Fruit fly (Drosophila melanogaster) whole organism, embryonic: Measurements from ENCODE around the gene Gdi.

Source experiments
- Atf-2 ChIP-seq: fragments of 200-800 bp; sonication (Bioruptor generic); optimal IDR thresholded peaks from 2 replicates; lab custom pipeline; 2016; ENCODE audit warnings: missing biosample characterization, missing genetic modification characterization
- B-H1 ChIP-seq: fragments of 200-800 bp; sonication (Bioruptor generic); IDR thresholded peaks from 3 replicates; pipeline ENCODE4 v1.3.6; 2022; ENCODE audit warnings: missing biosample characterization, missing genetic modification characterization
- Bgb ChIP-seq: fragments of 200-800 bp; sonication (Bioruptor generic); IDR thresholded peaks from 2 replicates; pipeline ENCODE4 v1.3.6; 2022; ENCODE audit warnings: missing biosample characterization, missing genetic modification characterization; ENCODE audit not compliant: partially characterized antibody
- CG10274 ChIP-seq: fragments of 200-800 bp; sonication (Bioruptor generic); optimal IDR thresholded peaks from 3 replicates; lab custom pipeline; 2017; ENCODE audit warnings: missing biosample characterization, mild to moderate bottlenecking, missing genetic modification characterization
- CG10979 ChIP-seq: fragments of 200-800 bp; sonication (Bioruptor generic); optimal IDR thresholded peaks from 2 replicates; lab custom pipeline; 2018; ENCODE audit warnings: missing biosample characterization, mild to moderate bottlenecking, missing genetic modification characterization, moderate library complexity
- CG11093 ChIP-seq: fragments of 200-800 bp; sonication (Bioruptor generic); IDR thresholded peaks from 3 replicates; pipeline ENCODE4 v1.3.6; 2022; ENCODE audit warnings: missing biosample characterization, missing genetic modification characterization
- CG11504 ChIP-seq: fragments of 200-800 bp; sonication (Bioruptor generic); optimal IDR thresholded peaks from 3 replicates; lab custom pipeline; 2019; ENCODE audit warnings: missing biosample characterization, mild to moderate bottlenecking, missing genetic modification characterization, moderate library complexity
- CG12071 ChIP-seq: fragments of 200-800 bp; sonication (Bioruptor generic); optimal IDR thresholded peaks from 3 replicates; lab custom pipeline; 2018; ENCODE audit warnings: missing biosample characterization, mild to moderate bottlenecking, missing genetic modification characterization
- CG1233 ChIP-seq: fragments of 200-800 bp; sonication (Bioruptor generic); optimal IDR thresholded peaks from 4 replicates; lab custom pipeline; 2018; ENCODE audit warnings: missing biosample characterization, mild to moderate bottlenecking, missing genetic modification characterization
- CG12769 ChIP-seq: fragments of 200-800 bp; sonication (Bioruptor generic); optimal IDR thresholded peaks from 2 replicates; lab custom pipeline; 2019; ENCODE audit warnings: missing biosample characterization, mild to moderate bottlenecking, missing genetic modification characterization, moderate library complexity
- CG13287 ChIP-seq: fragments of 200-800 bp; sonication (Bioruptor generic); IDR thresholded peaks from 2 replicates; pipeline ENCODE4 v1.3.6; 2022; ENCODE audit warnings: missing biosample characterization, missing genetic modification characterization; ENCODE audit not compliant: partially characterized antibody
- CG14965 ChIP-seq: fragments of 200-800 bp; sonication (Bioruptor generic); optimal IDR thresholded peaks from 2 replicates; lab custom pipeline; 2016; ENCODE audit warnings: missing biosample characterization, missing genetic modification characterization, borderline replicate concordance
- CG15514 ChIP-seq: fragments of 200-800 bp; sonication (Bioruptor generic); optimal IDR thresholded peaks from 3 replicates; lab custom pipeline; 2017; ENCODE audit warnings: missing biosample characterization, missing genetic modification characterization, mild to moderate bottlenecking, moderate library complexity, missing genetic modification reagents
- CG16863 ChIP-seq: fragments of 200-800 bp; sonication (Bioruptor generic); optimal IDR thresholded peaks from 3 replicates; lab custom pipeline; 2016; ENCODE audit warnings: missing biosample characterization, missing genetic modification characterization
- CG17829 ChIP-seq: fragments of 200-800 bp; optimal IDR thresholded peaks from 2 replicates; lab custom pipeline; 2019; ENCODE audit warnings: missing biosample characterization, mild to moderate bottlenecking, missing genetic modification characterization, moderate library complexity
- CG18599 ChIP-seq: fragments of 200-800 bp; sonication (Bioruptor generic); optimal IDR thresholded peaks from 3 replicates; lab custom pipeline; 2017; ENCODE audit warnings: missing biosample characterization, missing genetic modification characterization, mild to moderate bottlenecking, moderate library complexity, missing genetic modification reagents
- CG2875 ChIP-seq: fragments of 200-800 bp; sonication (Bioruptor generic); optimal IDR thresholded peaks from 2 replicates; lab custom pipeline; 2017; ENCODE audit warnings: missing biosample characterization, mild to moderate bottlenecking, missing genetic modification characterization, missing genetic modification reagents
- CG34422 ChIP-seq: fragments of 200-800 bp; sonication (Bioruptor generic); IDR thresholded peaks from 3 replicates; pipeline ENCODE4 v1.3.6; 2022; ENCODE audit warnings: missing biosample characterization, missing genetic modification characterization
- CG3847 ChIP-seq: fragments of 200-800 bp; sonication (Bioruptor generic); IDR thresholded peaks from 2 replicates; pipeline ENCODE4 v1.3.6; 2022; ENCODE audit warnings: missing biosample characterization, missing genetic modification characterization
- CG42726 ChIP-seq: fragments of 200-800 bp; sonication (Bioruptor generic); IDR thresholded peaks from 2 replicates; pipeline ENCODE4 v1.3.6; 2022; ENCODE audit warnings: missing biosample characterization, missing genetic modification characterization; ENCODE audit not compliant: partially characterized antibody
- CG4617 ChIP-seq: fragments of 200-800 bp; sonication (Bioruptor generic); optimal IDR thresholded peaks from 3 replicates; lab custom pipeline; 2016; ENCODE audit warnings: missing biosample characterization, missing genetic modification characterization, borderline replicate concordance
- CG6765 ChIP-seq: fragments of 200-800 bp; sonication (Bioruptor generic); optimal IDR thresholded peaks from 3 replicates; lab custom pipeline; 2017; ENCODE audit warnings: missing biosample characterization, mild to moderate bottlenecking, missing genetic modification characterization
- CG7987 ChIP-seq: fragments of 200-800 bp; sonication (Bioruptor generic); optimal IDR thresholded peaks from 2 replicates; lab custom pipeline; 2018; ENCODE audit warnings: missing biosample characterization, mild to moderate bottlenecking, missing genetic modification characterization, moderate library complexity
- Hmr ChIP-seq: fragments of 200-800 bp; sonication (Bioruptor generic); optimal IDR thresholded peaks from 3 replicates; lab custom pipeline; 2017; ENCODE audit warnings: mild to moderate bottlenecking, missing biosample characterization, missing genetic modification reagents, missing genetic modification characterization
- Kr ChIP-seq: fragments of 200-800 bp; sonication (Bioruptor generic); optimal IDR thresholded peaks from 2 replicates; lab custom pipeline; 2017; ENCODE audit warnings: missing biosample characterization, mild to moderate bottlenecking, missing genetic modification characterization
- MTF-1 ChIP-seq: fragments of 200-800 bp; sonication (Bioruptor generic); optimal IDR thresholded peaks from 2 replicates; lab custom pipeline; 2018; ENCODE audit warnings: missing biosample characterization, mild to moderate bottlenecking, missing genetic modification characterization, borderline replicate concordance
- NC2α ChIP-seq: fragments of 200-800 bp; sonication (Bioruptor generic); optimal IDR thresholded peaks from 2 replicates; lab custom pipeline; 2016; ENCODE audit warnings: missing biosample characterization, missing genetic modification characterization
- Nf-YC ChIP-seq: fragments of 200-800 bp; optimal IDR thresholded peaks from 3 replicates; lab custom pipeline; 2019; ENCODE audit warnings: missing biosample characterization, mild to moderate bottlenecking, missing genetic modification characterization, moderate library complexity
- Oaz ChIP-seq: fragments of 200-800 bp; sonication (Bioruptor generic); IDR thresholded peaks from 2 replicates; pipeline ENCODE4 v1.3.6; 2022; ENCODE audit warnings: missing biosample characterization, missing genetic modification characterization
- Oli ChIP-seq: fragments of 200-800 bp; sonication (Bioruptor generic); optimal IDR thresholded peaks from 2 replicates; lab custom pipeline; 2018; ENCODE audit warnings: missing biosample characterization, mild to moderate bottlenecking, missing genetic modification characterization, moderate library complexity
- Six4 ChIP-seq: fragments of 200-800 bp; sonication (Bioruptor generic); optimal IDR thresholded peaks from 2 replicates; lab custom pipeline; 2016; ENCODE audit warnings: missing biosample characterization, missing genetic modification characterization
- amos ChIP-seq: fragments of 200-800 bp; sonication (Bioruptor generic); IDR thresholded peaks from 2 replicates; pipeline ENCODE4 v1.3.6; 2022; ENCODE audit warnings: missing biosample characterization, missing genetic modification characterization; ENCODE audit not compliant: partially characterized antibody
- bab2 ChIP-seq: fragments of 200-800 bp; sonication (Bioruptor generic); optimal IDR thresholded peaks from 2 replicates; lab custom pipeline; 2016; ENCODE audit warnings: missing biosample characterization, missing genetic modification characterization
- croc ChIP-seq: fragments of 200-800 bp; sonication (Bioruptor generic); conservative IDR thresholded peaks from 3 replicates; pipeline ENCODE4 v1.3.6; 2022; ENCODE audit warnings: missing biosample characterization, missing genetic modification characterization
- grn ChIP-seq: fragments of 200-800 bp; sonication (Bioruptor generic); optimal IDR thresholded peaks from 3 replicates; lab custom pipeline; 2017; ENCODE audit warnings: missing biosample characterization, missing genetic modification characterization
- kni ChIP-seq: fragments of 200-800 bp; sonication (Bioruptor generic); optimal IDR thresholded peaks from 3 replicates; lab custom pipeline; 2017; ENCODE audit warnings: mild to moderate bottlenecking, missing biosample characterization, missing genetic modification reagents, missing genetic modification characterization
- maf-S ChIP-seq: fragments of 200-800 bp; sonication (Bioruptor generic); optimal IDR thresholded peaks from 2 replicates; lab custom pipeline; 2016; ENCODE audit warnings: missing biosample characterization, missing genetic modification characterization
- otp ChIP-seq: fragments of 200-800 bp; sonication (Bioruptor generic); IDR thresholded peaks from 3 replicates; pipeline ENCODE4, ENCODE4 v1.3.6; 2022; ENCODE audit warnings: missing biosample characterization, missing genetic modification characterization
- pfk ChIP-seq: fragments of 200-800 bp; sonication (Bioruptor generic); optimal IDR thresholded peaks from 2 replicates; lab custom pipeline; 2018; ENCODE audit warnings: missing biosample characterization, mild to moderate bottlenecking, missing genetic modification characterization, moderate library complexity
- pum ChIP-seq: fragments of 200-800 bp; sonication (Bioruptor generic); optimal IDR thresholded peaks from 2 replicates; lab custom pipeline; 2016; ENCODE audit warnings: missing biosample characterization, missing genetic modification characterization
- ro ChIP-seq: fragments of 200-800 bp; sonication (Bioruptor generic); IDR thresholded peaks from 2 replicates; pipeline ENCODE4 v1.3.6; 2022; ENCODE audit warnings: missing biosample characterization, missing genetic modification characterization
- schlank ChIP-seq: fragments of 200-800 bp; sonication (Bioruptor generic); optimal IDR thresholded peaks from 2 replicates; lab custom pipeline; 2018; ENCODE audit warnings: missing biosample characterization, mild to moderate bottlenecking, missing genetic modification characterization
- sens ChIP-seq: fragments of 200-800 bp; sonication (Bioruptor generic); peaks from one replicate; lab custom pipeline; 2016; ENCODE audit warnings: missing biosample characterization, missing genetic modification characterization
- sob ChIP-seq: fragments of 200-800 bp; sonication (Bioruptor generic); IDR thresholded peaks from 2 replicates; pipeline ENCODE4 v1.3.6; 2022; ENCODE audit warnings: missing biosample characterization, missing genetic modification characterization
- ssp ChIP-seq: fragments of 200-800 bp; sonication (Bioruptor generic); IDR thresholded peaks from 2 replicates; pipeline ENCODE4 v1.3.6; 2022; ENCODE audit warnings: missing biosample characterization, missing genetic modification characterization
- tap ChIP-seq: fragments of 200-800 bp; optimal IDR thresholded peaks from 3 replicates; lab custom pipeline; 2019; ENCODE audit warnings: missing biosample characterization, mild to moderate bottlenecking, missing genetic modification characterization, moderate library complexity
- trh ChIP-seq: fragments of 200-800 bp; sonication (Bioruptor generic); optimal IDR thresholded peaks from 2 replicates; lab custom pipeline; 2016; ENCODE audit warnings: missing biosample characterization, missing genetic modification characterization
- tup ChIP-seq: fragments of 200-800 bp; sonication (Bioruptor generic); optimal IDR thresholded peaks from 2 replicates; lab custom pipeline; 2016; ENCODE audit warnings: missing biosample characterization, mild to moderate bottlenecking, missing genetic modification characterization, moderate library complexity
- usp ChIP-seq: fragments of >200 bp; optimal IDR thresholded peaks from 2 replicates; lab custom pipeline; 2017; ENCODE audit warnings: missing biosample characterization, missing genetic modification characterization

Gene Gdi

dm6 chr2L:9508547-9509197 lies 14.0 kb upstream of the Gdi start (continued):
- TF ChIP-seq schlank (no peak), ro (GFP tag; lab: Robert Waterston, UW) (no peak), sens (GFP tag; lab: Kevin White, UChicago) (peak; percentile 75), CG6765 (GFP tag; lab: Kevin White, UChicago) (no peak), grn (GFP tag; lab: Kevin White, UChicago) (peak; percentile 79), CG10979 (tag; lab: Kevin White, UChicago) (no peak), maf-S (GFP tag; lab: Kevin White, UChicago) (no peak), tap (no peak), CG17829 (no peak), CG12071 (GFP tag; lab: Kevin White, UChicago) (no peak), amos (GFP tag; lab: Robert Waterston, UW) (no peak), CG11504 (tag; lab: Kevin White, UChicago) (no peak), pum (no peak), Six4 (no peak), otp (GFP tag; lab: Robert Waterston, UW) (peak; percentile 40; the same call in 1 of the 3 replicates), Oaz (no peak), CG2875 (GFP tag; lab: Kevin White, UChicago) (no peak), tup (no peak), CG15514 (GFP tag; lab: Kevin White, UChicago) (no peak), Nf-YC (tag; lab: Kevin White, UChicago) (no peak), B-H1 (GFP tag; lab: Robert Waterston, UW) (no peak), Atf-2 (GFP tag; lab: Kevin White, UChicago) (no peak), CG11093 (GFP tag; lab: Robert Waterston, UW) (no peak), CG4617 (GFP tag; lab: Kevin White, UChicago) (no peak), CG14965 (GFP tag; lab: Kevin White, UChicago) (no peak), bab2 (GFP tag; lab: Kevin White, UChicago) (no peak), ssp (no peak), Kr (GFP tag; lab: Kevin White, UChicago) (no peak), kni (GFP tag; lab: Kevin White, UChicago) (peak; percentile 65), CG12769 (tag; lab: Kevin White, UChicago) (peak; percentile 87), CG34422 (GFP tag; lab: Robert Waterston, UW) (no peak), sob (GFP tag; lab: Robert Waterston, UW) (no peak), NC2α (GFP tag; lab: Kevin White, UChicago) (no peak), CG42726 (GFP tag; lab: Robert Waterston, UW) (no peak), CG18599 (GFP tag; lab: Kevin White, UChicago) (peak; percentile 22), trh (GFP tag; lab: Kevin White, UChicago) (no peak), usp (no peak), Bgb (GFP tag; lab: Robert Waterston, UW) (no peak), Hmr (GFP tag; lab: Kevin White, UChicago) (peak; percentile 1), CG3847 (GFP tag; lab: Robert Waterston, UW) (no peak), CG10274 (GFP tag; lab: Kevin White, UChicago) (no peak), croc (GFP tag; lab: Robert Waterston, UW) (no peak), MTF-1 (GFP tag; lab: Kevin White, UChicago) (no peak), CG7987 (no peak), Oli (tag; lab: Kevin White, UChicago) (no peak), CG13287 (GFP tag; lab: Robert Waterston, UW) (no peak), pfk (no peak), CG16863 (GFP tag; lab: Kevin White, UChicago) (no peak), CG1233 (GFP tag; lab: Kevin White, UChicago) (no peak)
- TF ChIP-seq, all 482 proteins: peak for 37
